Worm (Caenorhabditis elegans): Measurements from ENCODE around the gene gar-2.

gar-2 gene

DNA sequence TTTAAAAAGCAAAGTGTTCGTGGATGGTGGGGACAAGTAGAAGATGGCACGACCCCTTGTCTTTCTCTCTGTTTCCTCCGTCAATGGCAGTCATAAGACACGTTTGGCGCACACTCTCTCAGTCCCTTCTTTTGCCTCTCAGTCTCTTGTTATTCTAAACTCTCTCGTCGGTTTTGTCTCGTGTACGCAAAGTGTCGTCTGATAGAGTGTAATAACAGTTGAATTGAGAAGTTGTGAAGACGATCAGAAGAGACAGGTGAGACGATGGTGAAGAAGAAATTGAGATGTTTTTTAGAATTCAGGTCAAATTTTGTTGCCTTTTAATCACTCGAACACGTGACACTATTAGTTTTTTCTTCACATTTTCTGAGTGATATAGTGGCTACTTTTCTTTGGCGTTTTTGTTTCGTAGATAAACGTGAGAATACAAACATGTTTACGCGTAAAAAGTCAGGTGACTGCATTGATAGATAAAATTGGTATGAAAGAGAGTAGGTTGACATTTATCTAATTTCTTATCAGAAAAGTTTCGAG, 6.0 kb upstream of the gar-2 start, which contains the start of gene F47D12.9 (continued):
- TF ChIP-seq T26A8.4 (GFP tag; IDR thresholded peaks at IDR 0.05): no peak
- TF ChIP-seq ctbp-1 (GFP tag; IDR thresholded peaks at IDR 0.05): no peak
- no peak for TF ChIP-seq zip-11 (GFP tag; IDR thresholded peaks at IDR 0.05)
- TF ChIP-seq zip-2 (tag; optimal IDR thresholded peaks at IDR 0.05): peak; percentile 12
- TF ChIP-seq Y105C5A.15 (GFP tag; IDR thresholded peaks at IDR 0.05): 0 out of 2 replicates have a peak, but pooled peaks have one; percentile 7
- peak; percentile 51 for TF ChIP-seq dpl-1 (GFP tag; optimal IDR thresholded peaks at IDR 0.05)
- TF ChIP-seq nhr-6 (tag; optimal IDR thresholded peaks at IDR 0.05): peak; percentile 89
- TF ChIP-seq jun-1 (tag; optimal IDR thresholded peaks at IDR 0.05): peak; percentile 12
- peak; percentile 90 for TF ChIP-seq hlh-11 (tag; optimal IDR thresholded peaks at IDR 0.05)
- TF ChIP-seq nhr-76 (tag; optimal IDR thresholded peaks at IDR 0.05): no peak
- no peak for TF ChIP-seq ztf-11 (tag; optimal IDR thresholded peaks at IDR 0.05)
- TF ChIP-seq tag-97 (GFP tag; IDR thresholded peaks at IDR 0.05): no peak
- TF ChIP-seq daf-16 (GFP tag; optimal IDR thresholded peaks at IDR 0.05): peak; percentile 73 to 93
- TF ChIP-seq daf-16 (tag; optimal IDR thresholded peaks at IDR 0.05): peak; percentile 92
- no peak for TF ChIP-seq lin-15B (tag; optimal IDR thresholded peaks at IDR 0.05)
- TF ChIP-seq duxl-1 (tag; optimal IDR thresholded peaks at IDR 0.05; ENCODE audit: poor library complexity): no peak
- no peak for TF ChIP-seq nhr-111 (GFP tag; optimal IDR thresholded peaks at IDR 0.05)
- TF ChIP-seq mdl-1 (tag; optimal IDR thresholded peaks at IDR 0.05): peak; percentile 26 to 85
- no peak for TF ChIP-seq nhr-237 (tag; optimal IDR thresholded peaks at IDR 0.05)
- TF ChIP-seq spr-1 (tag; optimal IDR thresholded peaks at IDR 0.05): no peak
- no peak for TF ChIP-seq unc-39 (tag; optimal IDR thresholded peaks at IDR 0.05)
- no peak for TF ChIP-seq daf-8 (GFP tag; IDR thresholded peaks at IDR 0.05)
- no peak for TF ChIP-seq daf-19 (GFP tag; conservative IDR thresholded peaks at IDR 0.05)
- TF ChIP-seq mxl-3 (GFP tag; optimal IDR thresholded peaks at IDR 0.05): peak; percentile 88
- TF ChIP-seq ztf-7 (tag; optimal IDR thresholded peaks at IDR 0.05): peak; percentile 4
- TF ChIP-seq T20F7.1 (GFP tag; optimal IDR thresholded peaks at IDR 0.05): peak; percentile 33
- no peak for TF ChIP-seq unc-130 (GFP tag; optimal IDR thresholded peaks at IDR 0.05)
- no peak for TF ChIP-seq D1046.2 (GFP tag; IDR thresholded peaks at IDR 0.05)
- TF ChIP-seq egl-27 (tag; optimal IDR thresholded peaks at IDR 0.05): no peak
- TF ChIP-seq ceh-44 (GFP tag; IDR thresholded peaks at IDR 0.05): no peak
- TF ChIP-seq dve-1 (tag; optimal IDR thresholded peaks at IDR 0.05; ENCODE audit: insufficient read depth): peak; percentile 83
- TF ChIP-seq ceh-82 (tag; optimal IDR thresholded peaks at IDR 0.05): no peak
- TF ChIP-seq fkh-10 (GFP tag; optimal IDR thresholded peaks at IDR 0.05): no peak
- TF ChIP-seq nhr-10 (tag; optimal IDR thresholded peaks at IDR 0.05): no peak
- TF ChIP-seq lin-38 (GFP tag; IDR thresholded peaks at IDR 0.05): no peak
- TF ChIP-seq lin-1 (GFP tag; IDR thresholded peaks at IDR 0.05): no peak
- TF ChIP-seq dmd-8 (GFP tag; IDR thresholded peaks at IDR 0.05): no peak
- TF ChIP-seq set-16 (GFP tag; IDR thresholded peaks at IDR 0.05): peak; percentile 18; the same call in 1 of the 2 replicates
- TF ChIP-seq nhr-41 (GFP tag; IDR thresholded peaks at IDR 0.05): no peak
- TF ChIP-seq mep-1 (tag; optimal IDR thresholded peaks at IDR 0.05): peak; percentile 81
- no peak for TF ChIP-seq F10B5.3 (tag; optimal IDR thresholded peaks at IDR 0.05)
- TF ChIP-seq nhr-42 (GFP tag; IDR thresholded peaks at IDR 0.05): no peak
- TF ChIP-seq gei-8 (GFP tag; optimal IDR thresholded peaks at IDR 0.05): peak; percentile 32
- TF ChIP-seq lir-3 (tag; optimal IDR thresholded peaks at IDR 0.05): no peak
- no peak for TF ChIP-seq snpc-4 (tag; optimal IDR thresholded peaks at IDR 0.05)
- no peak for TF ChIP-seq vab-7 (GFP tag; IDR thresholded peaks at IDR 0.05)
- TF ChIP-seq mxl-2 (GFP tag; conservative IDR thresholded peaks at IDR 0.05): no peak
- TF ChIP-seq madf-5 (GFP tag; IDR thresholded peaks at IDR 0.05): no peak
- TF ChIP-seq ceh-20 (GFP tag; IDR thresholded peaks at IDR 0.05): peak; percentile 72
- TF ChIP-seq snpc-1.2 (GFP tag; IDR thresholded peaks at IDR 0.05): no peak
- TF ChIP-seq nhr-28 (tag; optimal IDR thresholded peaks at IDR 0.05): peak; percentile 84
- no peak for TF ChIP-seq ZK546.5 (tag; optimal IDR thresholded peaks at IDR 0.05)
- TF ChIP-seq mes-2 (tag; optimal IDR thresholded peaks at IDR 0.05; ENCODE audit: poor library complexity, severe bottlenecking): peak; percentile 71
